Worm (Caenorhabditis elegans) whole organism, late embryonic: Measurements from ENCODE around the gene lin-37.

Source experiments
- hlh-8 ChIP-seq: sonication (generic microtip); optimal IDR thresholded peaks from 2 replicates; lab custom pipeline; 2016; ENCODE audit warnings: missing genotype, missing genetic modification characterization, missing compliant biosample characterization
- sox-2 ChIP-seq: fragments of 200-800 bp; sonication (Bioruptor generic); IDR thresholded peaks from 2 replicates; pipeline ENCODE4 v1.3.6; 2022; ENCODE audit warnings: missing genetic modification reagents, missing genetic modification characterization, missing compliant biosample characterization
- unc-86 ChIP-seq: sonication (generic microtip); optimal IDR thresholded peaks from 2 replicates; lab custom pipeline; 2016; ENCODE audit warnings: missing genetic modification characterization, missing compliant biosample characterization

ce11 chrIII:7064185-7064584, 8.2 kb downstream of the lin-37 start, which contains the start of gene R01H2.4:
- no peak for TF ChIP-seq sox-2 (GFP tag; lab: Robert Waterston, UW)
- TF ChIP-seq hlh-8 (tag; lab: Kevin White, UChicago) = no peak
- no peak for TF ChIP-seq unc-86
